Worm (Caenorhabditis elegans): ENCODE data around the gene K09H11.11.
A peak's percentile ranks its signal among the peaks of the same experiment; 100 is the strongest.

The K09H11.11 gene

DNA sequence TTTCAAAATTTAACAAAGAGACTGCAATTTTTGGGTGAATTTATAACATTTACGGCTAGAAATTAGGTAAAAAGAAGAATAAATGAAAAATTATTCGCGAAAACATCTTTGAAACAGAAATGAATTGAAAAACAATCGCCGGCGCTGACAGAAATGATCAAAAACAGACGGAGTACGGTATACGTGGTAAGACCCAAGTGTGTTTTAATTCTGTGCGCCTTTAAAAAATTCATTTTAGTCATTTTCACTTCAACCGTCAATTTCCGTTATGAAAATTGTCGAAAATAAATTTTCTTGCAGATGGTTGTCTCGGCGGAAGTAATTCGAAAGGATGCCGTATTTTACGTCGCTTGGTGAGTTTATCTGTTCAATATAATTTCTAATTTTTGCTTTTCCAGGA, 1.1 kb upstream of the K09H11.11 start, which contains the start of gene C53A3.3:
C53A3.3 (plus strand) TSS at position 301 of the 400 bp plus-strand sequence.
- no peak for TF ChIP-seq sptf-1 (tag; optimal IDR thresholded peaks at IDR 0.05)
- TF ChIP-seq unc-39 (tag; optimal IDR thresholded peaks at IDR 0.05): no peak
- TF ChIP-seq nhr-237 (tag; optimal IDR thresholded peaks at IDR 0.05): no peak
- TF ChIP-seq snpc-4 (tag; optimal IDR thresholded peaks at IDR 0.05): no peak

DNA sequence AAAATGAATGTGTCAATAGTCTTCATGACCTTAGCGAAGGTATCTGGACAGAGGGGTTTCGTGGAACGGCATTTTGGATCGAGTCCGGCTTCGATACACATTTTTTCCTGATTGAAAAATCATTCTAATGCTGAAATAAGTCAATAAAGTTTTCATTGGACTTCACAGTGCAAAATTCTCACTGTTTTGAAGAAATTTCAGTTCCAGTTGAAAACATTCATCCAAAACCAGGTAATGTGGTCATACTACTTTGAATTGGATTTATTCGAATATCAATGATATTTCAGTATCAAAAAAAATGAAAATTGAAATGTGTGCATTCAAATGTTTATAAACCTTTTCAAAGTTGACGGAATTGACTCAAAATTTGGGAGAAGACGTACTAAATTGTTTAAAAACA, 1.6 kb downstream of the K09H11.11 start, which contains the start of gene pgph-1:
pgph-1 (minus strand) TSS at position 101 of the 400 bp plus-strand sequence.
- TF ChIP-seq nhr-237 (tag; optimal IDR thresholded peaks at IDR 0.05) (no peak), elt-1 (tag; optimal IDR thresholded peaks at IDR 0.05; ENCODE audit: borderline replicate concordance, insufficient read depth) (no peak), zip-8 (tag; optimal IDR thresholded peaks at IDR 0.05) (no peak), ceh-39 (tag; optimal IDR thresholded peaks at IDR 0.05) (no peak), drap-1 (GFP tag; optimal IDR thresholded peaks at IDR 0.05) (no peak), sptf-1 (tag; optimal IDR thresholded peaks at IDR 0.05) (no peak), ceh-43 (GFP tag; optimal IDR thresholded peaks at IDR 0.05) (no peak), unc-62 (GFP tag; optimal IDR thresholded peaks at IDR 0.05) (no peak)

- TF ChIP-seq blmp-1 (tag; optimal IDR thresholded peaks at IDR 0.05) (no peak), drap-1 (GFP tag; optimal IDR thresholded peaks at IDR 0.05) (no peak), nhr-12 (tag; optimal IDR thresholded peaks at IDR 0.05) (no peak)
These were observed 7.5 kb downstream of the K09H11.11 start, which contains the start of gene acds-10 for ce11 chrV:5747519-5747918. TSS of gene acds-10 (plus strand) at chrV:5747819.

DNA sequence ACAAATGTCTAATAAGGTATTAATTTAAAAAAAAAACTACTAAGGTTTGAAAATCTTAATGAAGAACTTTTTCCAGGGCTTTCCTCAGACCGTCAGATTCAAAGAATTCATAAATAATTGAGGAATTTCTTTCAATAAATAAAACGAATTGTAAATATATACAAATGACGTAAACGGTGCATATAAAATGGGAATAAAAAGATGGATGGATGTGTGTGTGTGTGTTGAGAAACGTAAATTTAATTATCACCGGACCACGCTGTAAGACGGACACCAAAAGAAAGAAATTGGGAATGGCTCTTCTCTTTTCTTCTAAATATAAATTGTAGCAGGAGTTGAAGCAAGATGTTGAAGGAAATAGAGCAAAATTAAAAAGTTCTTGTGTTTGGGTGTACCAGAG, 8.8 kb downstream of the K09H11.11 start:
- TF ChIP-seq unc-62 (GFP tag; optimal IDR thresholded peaks at IDR 0.05) (no peak), ces-1 (GFP tag; optimal IDR thresholded peaks at IDR 0.05) (peak; percentile 60)

DNA sequence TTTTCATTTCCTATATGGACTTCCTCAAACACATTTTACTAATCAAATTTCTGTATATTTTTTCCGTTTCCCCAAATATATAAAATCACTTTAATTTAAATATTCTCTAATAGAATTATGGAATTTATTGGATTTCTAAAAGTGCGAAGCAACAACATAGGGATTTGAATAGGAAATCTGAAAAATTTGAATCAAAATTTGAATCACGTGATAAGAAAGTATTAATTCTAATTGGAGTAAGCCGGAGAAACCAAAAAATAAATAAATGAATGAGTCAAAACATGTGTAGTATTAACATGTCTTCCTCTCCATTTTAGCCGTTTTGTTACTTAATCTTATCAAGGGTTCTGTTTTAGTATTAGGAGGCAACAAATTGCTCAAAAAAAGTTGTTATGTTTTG, 13.8 kb downstream of the K09H11.11 start:
- no peak for TF ChIP-seq sptf-1 (tag; optimal IDR thresholded peaks at IDR 0.05)
- TF ChIP-seq pha-4 (tag; optimal IDR thresholded peaks at IDR 0.05): no peak
- no peak for TF ChIP-seq lin-13 (tag; optimal IDR thresholded peaks at IDR 0.05)
- TF ChIP-seq M03D4.4 (tag; optimal IDR thresholded peaks at IDR 0.05): no peak
- no peak for TF ChIP-seq unc-62 (GFP tag; optimal IDR thresholded peaks at IDR 0.05)
- no peak for TF ChIP-seq snpc-4 (tag; optimal IDR thresholded peaks at IDR 0.05)

DNA sequence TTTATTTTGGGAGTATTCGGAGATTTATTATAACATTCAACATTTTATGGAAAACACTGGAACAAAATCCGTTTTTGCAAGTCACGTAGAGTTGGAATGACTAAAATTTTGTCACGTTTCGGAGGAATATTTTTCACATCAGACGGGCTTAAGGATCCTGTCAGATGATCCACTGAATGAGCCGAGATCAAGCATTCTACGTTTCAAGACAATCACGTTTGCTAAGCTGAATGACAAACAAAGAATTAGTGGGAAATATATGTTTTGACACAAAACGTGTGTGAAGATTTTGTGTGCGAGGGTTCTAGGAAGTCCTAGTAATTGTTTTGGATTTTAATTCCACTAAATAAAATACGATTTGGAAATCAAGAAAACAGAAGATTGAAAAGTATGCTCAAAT, 15.6 kb downstream of the K09H11.11 start:
- TF ChIP-seq unc-120 (tag; optimal IDR thresholded peaks at IDR 0.05; ENCODE audit: poor library complexity, severe bottlenecking): no peak
- no peak for TF ChIP-seq sptf-1 (tag; optimal IDR thresholded peaks at IDR 0.05)
- TF ChIP-seq elt-3 (tag; optimal IDR thresholded peaks at IDR 0.05): no peak
- TF ChIP-seq blmp-1 (tag; optimal IDR thresholded peaks at IDR 0.05): no peak
- no peak for TF ChIP-seq mep-1 (tag; optimal IDR thresholded peaks at IDR 0.05)
- TF ChIP-seq lin-13 (tag; optimal IDR thresholded peaks at IDR 0.05): no peak
- no peak for TF ChIP-seq elt-1 (tag; optimal IDR thresholded peaks at IDR 0.05; ENCODE audit: borderline replicate concordance, insufficient read depth)
- TF ChIP-seq lsy-2 (tag; optimal IDR thresholded peaks at IDR 0.05): no peak

ce11 chrV:5736068-5736467, 19.0 kb downstream of the K09H11.11 start, which contains the start of gene K09H11.6:
TSS of gene K09H11.6 (minus strand) at chrV:5736168.
- TF ChIP-seq nhr-28 (tag; optimal IDR thresholded peaks at IDR 0.05): no peak
- no peak for TF ChIP-seq nhr-12 (tag; optimal IDR thresholded peaks at IDR 0.05)
- TF ChIP-seq elt-1 (tag; optimal IDR thresholded peaks at IDR 0.05; ENCODE audit: borderline replicate concordance, insufficient read depth): no peak
- TF ChIP-seq ham-2 (GFP tag; optimal IDR thresholded peaks at IDR 0.05): no peak
- no peak for TF ChIP-seq cnd-1 (tag; optimal IDR thresholded peaks at IDR 0.05)
- no peak for TF ChIP-seq zip-8 (tag; optimal IDR thresholded peaks at IDR 0.05)
- TF ChIP-seq elt-3 (tag; optimal IDR thresholded peaks at IDR 0.05): no peak

DNA sequence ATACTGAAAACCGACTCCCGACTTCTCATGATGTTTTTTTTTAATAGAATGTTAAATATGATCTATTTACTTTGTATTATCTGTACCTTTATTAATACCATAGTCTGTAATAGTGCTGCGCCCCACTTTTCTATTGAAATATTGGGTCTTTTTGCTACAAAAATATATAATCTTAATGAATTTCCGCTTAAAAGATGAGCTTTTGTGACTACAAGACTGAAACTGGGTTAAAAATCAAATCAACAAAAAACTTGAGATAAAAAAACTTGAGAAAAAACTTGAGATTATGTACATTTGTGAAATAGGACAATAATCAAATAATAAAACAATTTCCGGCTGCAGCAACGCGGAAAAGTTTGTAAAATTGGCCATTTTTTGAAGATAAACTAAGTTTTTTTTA, 24.3 kb downstream of the K09H11.11 start, which contains the start of gene K09H11.15:
K09H11.15 (minus strand) TSS at position 101 of the 400 bp plus-strand sequence.
- TF ChIP-seq nhr-2 (tag; optimal IDR thresholded peaks at IDR 0.05) (no peak), hlh-1 (tag; optimal IDR thresholded peaks at IDR 0.05) (no peak), nhr-76 (tag; optimal IDR thresholded peaks at IDR 0.05) (no peak), drap-1 (GFP tag; optimal IDR thresholded peaks at IDR 0.05) (no peak), sem-2 (GFP tag; optimal IDR thresholded peaks at IDR 0.05) (no peak), unc-62 (GFP tag; optimal IDR thresholded peaks at IDR 0.05) (no peak), ceh-39 (tag; optimal IDR thresholded peaks at IDR 0.05) (no peak)

All from whole organism, mixed stage, embryonic.